Fruit fly (Drosophila melanogaster) whole organism, embryonic: ENCODE data around the gene Pgant7.
A peak's percentile ranks its signal among the peaks of the same experiment; 100 is the strongest.

ENCODE experiments used
- ATbp ChIP-seq: fragments of 200-800 bp; sonication (Bioruptor generic); optimal IDR thresholded peaks from 2 replicates; lab custom pipeline; 2017; ENCODE audit warnings: missing biosample characterization, mild to moderate bottlenecking, missing genetic modification characterization, missing genetic modification reagents
- Atf6 ChIP-seq: fragments of 200-800 bp; sonication (Bioruptor generic); IDR thresholded peaks from 2 replicates; pipeline ENCODE4 v1.3.6; 2022; ENCODE audit warnings: missing biosample characterization, missing genetic modification characterization
- CG10565 ChIP-seq: fragments of 200-800 bp; sonication (Bioruptor generic); optimal IDR thresholded peaks from 3 replicates; lab custom pipeline; 2016; ENCODE audit warnings: missing biosample characterization, mild to moderate bottlenecking, missing genetic modification characterization
- CG17186 ChIP-seq: fragments of 200-800 bp; sonication (Bioruptor generic); optimal IDR thresholded peaks from 3 replicates; lab custom pipeline; 2017; ENCODE audit warnings: missing biosample characterization, missing genetic modification reagents, missing genetic modification characterization
- CG30431 ChIP-seq: fragments of 200-800 bp; sonication (Bioruptor generic); optimal IDR thresholded peaks from 2 replicates; lab custom pipeline; 2017; ENCODE audit warnings: missing biosample characterization, missing genetic modification characterization
- CG32767 ChIP-seq: fragments of 200-800 bp; sonication (Bioruptor generic); IDR thresholded peaks from 2 replicates; pipeline ENCODE4 v1.3.6; 2022; ENCODE audit warnings: missing biosample characterization, missing genetic modification characterization
- CG4424 ChIP-seq: fragments of 200-800 bp; sonication (Bioruptor generic); optimal IDR thresholded peaks from 3 replicates; lab custom pipeline; 2016; ENCODE audit warnings: missing biosample characterization, missing genetic modification characterization
- CG6765 ChIP-seq: fragments of 200-800 bp; sonication (Bioruptor generic); optimal IDR thresholded peaks from 3 replicates; lab custom pipeline; 2017; ENCODE audit warnings: missing biosample characterization, mild to moderate bottlenecking, missing genetic modification characterization
- CG8089 ChIP-seq: fragments of 200-800 bp; sonication (Bioruptor generic); optimal IDR thresholded peaks from 3 replicates; lab custom pipeline; 2016; ENCODE audit warnings: missing biosample characterization, missing genetic modification characterization
- CG8359 ChIP-seq: fragments of 200-800 bp; sonication (Bioruptor generic); optimal IDR thresholded peaks from 2 replicates; lab custom pipeline; 2017; ENCODE audit warnings: missing biosample characterization, mild to moderate bottlenecking, missing genetic modification characterization, borderline replicate concordance
- CG8944 ChIP-seq: fragments of 200-800 bp; sonication (Bioruptor generic); optimal IDR thresholded peaks from 3 replicates; lab custom pipeline; 2016; ENCODE audit warnings: missing biosample characterization, missing genetic modification characterization
- CG9437 ChIP-seq: fragments of 200-800 bp; sonication (Bioruptor generic); optimal IDR thresholded peaks from 2 replicates; lab custom pipeline; 2018; ENCODE audit warnings: missing biosample characterization, mild to moderate bottlenecking, missing genetic modification characterization
- CG9876 ChIP-seq: fragments of 200-800 bp; sonication (Bioruptor generic); optimal IDR thresholded peaks from 2 replicates; lab custom pipeline; 2016; ENCODE audit warnings: missing biosample characterization, missing genetic modification characterization
- Chrac-16 ChIP-seq: fragments of 200-800 bp; sonication (Bioruptor generic); optimal IDR thresholded peaks from 3 replicates; lab custom pipeline; 2016; ENCODE audit warnings: missing biosample characterization, missing genetic modification characterization
- E2f2 ChIP-seq: fragments of 200-800 bp; sonication (Bioruptor generic); IDR thresholded peaks from 2 replicates; pipeline ENCODE4 v1.3.6; 2022; ENCODE audit warnings: missing biosample characterization, missing genetic modification characterization
- Ets97D ChIP-seq: fragments of 200-800 bp; sonication (Bioruptor generic); optimal IDR thresholded peaks from 3 replicates; lab custom pipeline; 2016; ENCODE audit warnings: missing biosample characterization, missing genetic modification characterization
- Gsc ChIP-seq: fragments of 200-800 bp; sonication (Bioruptor generic); IDR thresholded peaks from 2 replicates; pipeline ENCODE4 v1.3.6; 2022; ENCODE audit warnings: missing biosample characterization, missing genetic modification characterization
- H15 ChIP-seq: fragments of 200-800 bp; sonication (Bioruptor generic); IDR thresholded peaks from 3 replicates; pipeline ENCODE4 v1.3.6; 2022; ENCODE audit warnings: missing biosample characterization, missing genetic modification characterization
- Hand ChIP-seq: fragments of 200-800 bp; sonication (Bioruptor generic); optimal IDR thresholded peaks from 2 replicates; lab custom pipeline; 2017; ENCODE audit warnings: mild to moderate bottlenecking, missing biosample characterization, missing genetic modification reagents, missing genetic modification characterization
- MESR4 ChIP-seq: fragments of 200-800 bp; sonication (Bioruptor generic); optimal IDR thresholded peaks from 2 replicates; lab custom pipeline; 2018; ENCODE audit warnings: missing biosample characterization, mild to moderate bottlenecking, missing genetic modification characterization, moderate library complexity
- Meics ChIP-seq: fragments of 200-800 bp; sonication (Bioruptor generic); optimal IDR thresholded peaks from 2 replicates; lab custom pipeline; 2017; ENCODE audit warnings: missing biosample characterization, mild to moderate bottlenecking, missing genetic modification characterization
- Myb ChIP-seq: fragments of 200-800 bp; sonication (Bioruptor generic); optimal IDR thresholded peaks from 2 replicates; lab custom pipeline; 2016; ENCODE audit warnings: missing biosample characterization, missing genetic modification characterization
- Poxn ChIP-seq: fragments of 200-800 bp; sonication (Bioruptor generic); IDR thresholded peaks from 2 replicates; pipeline ENCODE4 v1.3.6; 2022; ENCODE audit warnings: missing biosample characterization, missing genetic modification characterization
- Side ChIP-seq: fragments of 200-800 bp; sonication (Bioruptor generic); optimal IDR thresholded peaks from 2 replicates; lab custom pipeline; 2016; ENCODE audit warnings: missing biosample characterization, missing genetic modification characterization
- Sry-δ ChIP-seq: fragments of 200-800 bp; sonication (Bioruptor generic); optimal IDR thresholded peaks from 2 replicates; lab custom pipeline; 2016; ENCODE audit warnings: missing biosample characterization, missing genetic modification characterization
- TFAM ChIP-seq: fragments of 200-800 bp; sonication (Bioruptor generic); optimal IDR thresholded peaks from 2 replicates; lab custom pipeline; 2017; ENCODE audit warnings: missing biosample characterization, missing genetic modification characterization, inconsistent platforms
- Taf1 ChIP-seq: fragments of 200-800 bp; sonication (Bioruptor generic); IDR thresholded peaks from 2 replicates; pipeline ENCODE4 v1.3.6; 2022; ENCODE audit warnings: missing biosample characterization, missing genetic modification characterization
- bigmax ChIP-seq: fragments of 200-800 bp; sonication (Bioruptor generic); optimal IDR thresholded peaks from 2 replicates; lab custom pipeline; 2018; ENCODE audit warnings: missing biosample characterization, mild to moderate bottlenecking, missing genetic modification characterization
- cato ChIP-seq: fragments of 200-800 bp; sonication (Bioruptor generic); optimal IDR thresholded peaks from 2 replicates; lab custom pipeline; 2016; ENCODE audit warnings: missing biosample characterization, missing genetic modification characterization, borderline replicate concordance
- cwo ChIP-seq: fragments of 200-800 bp; sonication (Bioruptor generic); optimal IDR thresholded peaks from 3 replicates; lab custom pipeline; 2017; ENCODE audit warnings: missing biosample characterization, missing genetic modification characterization, mild to moderate bottlenecking, moderate library complexity, missing genetic modification reagents
- danr ChIP-seq: fragments of 200-800 bp; sonication (Bioruptor generic); IDR thresholded peaks from 2 replicates; pipeline ENCODE4 v1.3.6; 2022; ENCODE audit warnings: missing biosample characterization, missing genetic modification characterization
- dmrt11E ChIP-seq: fragments of 200-800 bp; sonication (Bioruptor generic); optimal IDR thresholded peaks from 3 replicates; lab custom pipeline; 2018; ENCODE audit warnings: missing biosample characterization, mild to moderate bottlenecking, missing genetic modification characterization, moderate library complexity
- dmrt99B ChIP-seq: fragments of 200-800 bp; sonication (Bioruptor generic); optimal IDR thresholded peaks from 2 replicates; lab custom pipeline; 2018; ENCODE audit warnings: missing biosample characterization, mild to moderate bottlenecking, missing genetic modification characterization, moderate library complexity
- dpn ChIP-seq, 2 experiments: fragments of 200-800 bp; sonication (Bioruptor generic); optimal IDR thresholded peaks; 3 replicates each; lab custom pipeline; 2016; ENCODE audit warnings: missing biosample characterization in 2 of 2, missing genetic modification characterization in 2 of 2
- emc ChIP-seq: fragments of 200-800 bp; sonication (Bioruptor generic); optimal IDR thresholded peaks from 2 replicates; lab custom pipeline; 2016; ENCODE audit warnings: missing biosample characterization, missing genetic modification characterization
- fd96Cb ChIP-seq: fragments of 200-800 bp; sonication (Bioruptor generic); optimal IDR thresholded peaks from 2 replicates; lab custom pipeline; 2018; ENCODE audit warnings: missing biosample characterization, mild to moderate bottlenecking, missing genetic modification characterization, moderate library complexity
- h ChIP-seq: fragments of >200 bp; optimal IDR thresholded peaks from 2 replicates; lab custom pipeline; 2017
- hkb ChIP-seq, 2 experiments: fragments of 200-800 bp in 1 of 2; fragments of >200 bp in 1 of 2; sonication (Bioruptor generic) in 1 of 2; IDR thresholded peaks in 1 of 2; optimal IDR thresholded peaks in 1 of 2; 2 replicates each; pipeline versions ENCODE4 v1.3.6 to Lab custom; 2017 to 2022; ENCODE audit warnings: missing biosample characterization in 1 of 2, missing genetic modification characterization in 1 of 2
- kay ChIP-seq: fragments of 200-800 bp; sonication (Bioruptor generic); optimal IDR thresholded peaks from 2 replicates; lab custom pipeline; 2016; ENCODE audit warnings: missing biosample characterization, missing genetic modification characterization
- peb ChIP-seq: fragments of 200-800 bp; sonication (Bioruptor generic); IDR thresholded peaks from 2 replicates; pipeline ENCODE4 v1.3.6; 2022; ENCODE audit warnings: missing biosample characterization, missing genetic modification characterization
- phol ChIP-seq: fragments of 200-800 bp; sonication (Bioruptor generic); optimal IDR thresholded peaks from 3 replicates; lab custom pipeline; 2018; ENCODE audit warnings: missing biosample characterization, mild to moderate bottlenecking, missing genetic modification characterization, moderate library complexity
- pita ChIP-seq: fragments of 200-800 bp; sonication (Bioruptor generic); optimal IDR thresholded peaks from 2 replicates; lab custom pipeline; 2017; ENCODE audit warnings: missing biosample characterization, mild to moderate bottlenecking, missing genetic modification characterization
- run ChIP-seq: fragments of 200-800 bp; sonication (Bioruptor generic); optimal IDR thresholded peaks from 3 replicates; lab custom pipeline; 2018; ENCODE audit warnings: missing biosample characterization, mild to moderate bottlenecking, missing genetic modification characterization
- scrt ChIP-seq: fragments of 200-800 bp; sonication (Bioruptor generic); optimal IDR thresholded peaks from 2 replicates; lab custom pipeline; 2018; ENCODE audit warnings: missing biosample characterization, mild to moderate bottlenecking, missing genetic modification characterization, moderate library complexity
- ssp ChIP-seq: fragments of 200-800 bp; sonication (Bioruptor generic); IDR thresholded peaks from 2 replicates; pipeline ENCODE4 v1.3.6; 2022; ENCODE audit warnings: missing biosample characterization, missing genetic modification characterization
- tap ChIP-seq: fragments of 200-800 bp; optimal IDR thresholded peaks from 3 replicates; lab custom pipeline; 2019; ENCODE audit warnings: missing biosample characterization, mild to moderate bottlenecking, missing genetic modification characterization, moderate library complexity
- tll ChIP-seq, 2 experiments: fragments of 200-800 bp in 1 of 2; fragments of >200 bp in 1 of 2; sonication (Bioruptor generic) in 1 of 2; optimal IDR thresholded peaks; 2 replicates each; lab custom pipeline; 2017 to 2019; ENCODE audit warnings: missing biosample characterization in 2 of 2, missing genetic modification characterization in 2 of 2, mild to moderate bottlenecking in 1 of 2, moderate library complexity in 1 of 2
- trh ChIP-seq: fragments of 200-800 bp; sonication (Bioruptor generic); optimal IDR thresholded peaks from 2 replicates; lab custom pipeline; 2016; ENCODE audit warnings: missing biosample characterization, missing genetic modification characterization
- ttk ChIP-seq: fragments of 200-800 bp; sonication (Bioruptor generic); IDR thresholded peaks from 2 replicates; pipeline ENCODE4 v2.1.2; 2022; ENCODE audit warnings: missing biosample characterization, missing genetic modification characterization
- twi ChIP-seq: fragments of 200-800 bp; optimal IDR thresholded peaks from 2 replicates; lab custom pipeline; 2019; ENCODE audit warnings: missing biosample characterization, mild to moderate bottlenecking, missing genetic modification characterization, moderate library complexity
- yki ChIP-seq: fragments of >200 bp; optimal IDR thresholded peaks from 3 replicates; lab custom pipeline; 2018
- zf30C ChIP-seq: fragments of 200-800 bp; sonication (Bioruptor generic); optimal IDR thresholded peaks from 3 replicates; lab custom pipeline; 2018; ENCODE audit warnings: missing biosample characterization, mild to moderate bottlenecking, missing genetic modification characterization

Gene Pgant7

dm6 chrX:18499679-18500187, at the start of gene Pgant7, which contains the start of gene Xrcc2 (continued):
- no peak for TF ChIP-seq CG8359
- no peak for TF ChIP-seq run (tag; lab: Kevin White, UChicago)
- TF ChIP-seq H15 (GFP tag; lab: Robert Waterston, UW) = no peak
- no peak for TF ChIP-seq Poxn (GFP tag; lab: Robert Waterston, UW)
- no peak for TF ChIP-seq CG6765 (GFP tag; lab: Kevin White, UChicago)
- TF ChIP-seq zf30C (GFP tag; lab: Kevin White, UChicago) = no peak
- no peak for TF ChIP-seq dmrt99B
- TF ChIP-seq CG32767 = no peak
- TF ChIP-seq TFAM (GFP tag; lab: Kevin White, UChicago) = no peak
- no peak for TF ChIP-seq dpn (GFP tag; optimal IDR thresholded peaks at IDR 0.05; lab: Kevin White, UChicago)
- TF ChIP-seq Hand (GFP tag; lab: Kevin White, UChicago) = no peak
- no peak for TF ChIP-seq twi (tag; lab: Kevin White, UChicago)
- no peak for TF ChIP-seq CG30431 (GFP tag; lab: Kevin White, UChicago)
- no peak for TF ChIP-seq scrt
- TF ChIP-seq CG4424 = no peak
- TF ChIP-seq CG8089 = no peak
- TF ChIP-seq emc (GFP tag; lab: Kevin White, UChicago) = no peak
- no peak for TF ChIP-seq tap (tag; lab: Kevin White, UChicago)
- peak; percentile 60 for TF ChIP-seq MESR4 (GFP tag; lab: Kevin White, UChicago)
- TF ChIP-seq Ets97D = no peak
- TF ChIP-seq ATbp (GFP tag; lab: Kevin White, UChicago) = no peak
- no peak for TF ChIP-seq ssp (GFP tag; lab: Robert Waterston, UW)
- peak; percentile 25 for TF ChIP-seq pita (GFP tag; lab: Kevin White, UChicago)
- no peak for TF ChIP-seq ttk (GFP tag; lab: Robert Waterston, UW)
- TF ChIP-seq fd96Cb (tag; lab: Kevin White, UChicago) = no peak
- peak; percentile 7 for TF ChIP-seq Myb (GFP tag; lab: Kevin White, UChicago)
- no peak for TF ChIP-seq danr
- no peak for TF ChIP-seq Atf6 (GFP tag; lab: Robert Waterston, UW)
- peak; percentile 72 for TF ChIP-seq Sry-δ (GFP tag; lab: Kevin White, UChicago)
- TF ChIP-seq cwo = no peak
- no peak for TF ChIP-seq Side (GFP tag; lab: Kevin White, UChicago)
- TF ChIP-seq CG8944 (GFP tag; lab: Kevin White, UChicago) = no peak
- TF ChIP-seq yki (lab: Kevin White, UChicago) = no peak
- no peak for TF ChIP-seq dmrt11E (tag; lab: Kevin White, UChicago)
- no peak for TF ChIP-seq hkb (optimal IDR thresholded peaks at IDR 0.05; lab: Kevin White, UChicago)
- TF ChIP-seq hkb (GFP tag; IDR thresholded peaks at IDR 0.05; lab: Robert Waterston, UW) = no peak
- no peak for TF ChIP-seq Chrac-16 (GFP tag; lab: Kevin White, UChicago)
- TF ChIP-seq CG17186 (GFP tag; lab: Kevin White, UChicago) = peak; percentile 92
- TF ChIP-seq cato (GFP tag; lab: Kevin White, UChicago) = no peak
- no peak for TF ChIP-seq Meics (GFP tag; lab: Kevin White, UChicago)
- TF ChIP-seq Gsc (GFP tag; lab: Robert Waterston, UW) = no peak
- peak; percentile 85 for TF ChIP-seq E2f2 (GFP tag; lab: Robert Waterston, UW)
- TF ChIP-seq CG10565 (GFP tag; lab: Kevin White, UChicago) = no peak
- no peak for TF ChIP-seq Taf1 (GFP tag; lab: Robert Waterston, UW)
- TF ChIP-seq tll (GFP tag; optimal IDR thresholded peaks at IDR 0.05; lab: Kevin White, UChicago) = no peak
- TF ChIP-seq phol (tag; lab: Kevin White, UChicago) = peak; percentile 39
- no peak for TF ChIP-seq bigmax (GFP tag; lab: Kevin White, UChicago)
- TF ChIP-seq CG9437 (GFP tag; lab: Kevin White, UChicago) = no peak
- TF ChIP-seq h (lab: Kevin White, UChicago) = no peak
- TF ChIP-seq peb = no peak
- TF ChIP-seq kay = no peak
- TF ChIP-seq trh (GFP tag; lab: Kevin White, UChicago) = no peak
- TF ChIP-seq CG9876 = no peak
